Fruit fly (Drosophila melanogaster) whole organism, embryonic: ENCODE measurements around the gene CG11095.

Experiments
- ATbp ChIP-seq: fragments of 200-800 bp; sonication (Bioruptor generic); optimal IDR thresholded peaks from 2 replicates; lab custom pipeline; 2017; ENCODE audit warnings: missing biosample characterization, mild to moderate bottlenecking, missing genetic modification characterization, missing genetic modification reagents
- Bdp1 ChIP-seq: fragments of 200-800 bp; sonication (Bioruptor generic); optimal IDR thresholded peaks from 3 replicates; lab custom pipeline; 2016; ENCODE audit warnings: missing biosample characterization, missing genetic modification characterization
- CG10654 ChIP-seq: fragments of 200-800 bp; sonication (Bioruptor generic); optimal IDR thresholded peaks from 2 replicates; lab custom pipeline; 2016; ENCODE audit warnings: missing biosample characterization, missing genetic modification characterization
- CG11085 ChIP-seq: fragments of 200-800 bp; sonication (Bioruptor generic); IDR thresholded peaks from 2 replicates; pipeline ENCODE4 v1.3.6; 2022; ENCODE audit warnings: missing biosample characterization, missing genetic modification characterization
- CG12236 ChIP-seq: fragments of 200-800 bp; sonication (Bioruptor generic); optimal IDR thresholded peaks from 2 replicates; lab custom pipeline; 2016; ENCODE audit warnings: missing biosample characterization, missing genetic modification characterization
- CG12942 ChIP-seq: fragments of 200-800 bp; sonication (Bioruptor generic); optimal IDR thresholded peaks from 3 replicates; lab custom pipeline; 2016; ENCODE audit warnings: missing biosample characterization, missing genetic modification characterization
- CG13287 ChIP-seq: fragments of 200-800 bp; sonication (Bioruptor generic); IDR thresholded peaks from 2 replicates; pipeline ENCODE4 v1.3.6; 2022; ENCODE audit warnings: missing biosample characterization, missing genetic modification characterization; ENCODE audit not compliant: partially characterized antibody
- CG1529 ChIP-seq: fragments of 200-800 bp; sonication (Bioruptor generic); optimal IDR thresholded peaks from 3 replicates; lab custom pipeline; 2018; ENCODE audit warnings: missing biosample characterization, missing genetic modification characterization
- CG15601 ChIP-seq: fragments of 200-800 bp; sonication (Bioruptor generic); optimal IDR thresholded peaks from 3 replicates; lab custom pipeline; 2019; ENCODE audit warnings: missing biosample characterization, mild to moderate bottlenecking, missing genetic modification characterization, moderate library complexity
- CG16779 ChIP-seq: fragments of 200-800 bp; sonication (Bioruptor generic); IDR thresholded peaks from 2 replicates; pipeline ENCODE4 v1.3.6; 2022; ENCODE audit warnings: missing biosample characterization, missing genetic modification characterization
- CG18619 ChIP-seq: fragments of 200-800 bp; sonication (Bioruptor generic); optimal IDR thresholded peaks from 3 replicates; lab custom pipeline; 2017; ENCODE audit warnings: missing biosample characterization, mild to moderate bottlenecking, missing genetic modification characterization
- CG32532 ChIP-seq: fragments of 200-800 bp; sonication (Bioruptor generic); IDR thresholded peaks from 2 replicates; pipeline ENCODE4 v1.3.6; 2022; ENCODE audit warnings: missing biosample characterization, missing genetic modification characterization
- CG42726 ChIP-seq: fragments of 200-800 bp; sonication (Bioruptor generic); IDR thresholded peaks from 2 replicates; pipeline ENCODE4 v1.3.6; 2022; ENCODE audit warnings: missing biosample characterization, missing genetic modification characterization; ENCODE audit not compliant: partially characterized antibody
- CG4730 ChIP-seq: fragments of 200-800 bp; sonication (Bioruptor generic); IDR thresholded peaks from 2 replicates; pipeline ENCODE4 v1.3.6; 2022; ENCODE audit warnings: missing biosample characterization, missing genetic modification characterization
- CG6254 ChIP-seq: fragments of 200-800 bp; sonication (Bioruptor generic); optimal IDR thresholded peaks from 3 replicates; lab custom pipeline; 2017; ENCODE audit warnings: mild to moderate bottlenecking, missing biosample characterization, missing genetic modification reagents, missing genetic modification characterization
- CG6689 ChIP-seq: fragments of 200-800 bp; sonication (Bioruptor generic); IDR thresholded peaks from 2 replicates; pipeline ENCODE4 v1.3.6; 2022; ENCODE audit warnings: missing biosample characterization, missing genetic modification characterization
- CG6765 ChIP-seq: fragments of 200-800 bp; sonication (Bioruptor generic); optimal IDR thresholded peaks from 3 replicates; lab custom pipeline; 2017; ENCODE audit warnings: missing biosample characterization, mild to moderate bottlenecking, missing genetic modification characterization
- CG7786 ChIP-seq: fragments of 200-800 bp; sonication (Bioruptor generic); optimal IDR thresholded peaks from 2 replicates; lab custom pipeline; 2016; ENCODE audit warnings: missing biosample characterization, missing genetic modification characterization
- CG7839 ChIP-seq: fragments of 200-800 bp; sonication (Bioruptor generic); optimal IDR thresholded peaks from 3 replicates; lab custom pipeline; 2018; ENCODE audit warnings: missing biosample characterization, mild to moderate bottlenecking, missing genetic modification characterization, moderate library complexity
- CG8290 ChIP-seq, 3 experiments: fragments of 200-800 bp; sonication (Bioruptor generic); optimal IDR thresholded peaks; 2 replicates each; lab custom pipeline; 2016 to 2019; ENCODE audit warnings: missing biosample characterization in 3 of 3, missing genetic modification characterization in 3 of 3, mild to moderate bottlenecking in 2 of 3, moderate library complexity in 1 of 3
- CG8478 ChIP-seq: fragments of >200 bp; optimal IDR thresholded peaks from 2 replicates; lab custom pipeline; 2018
- CG8944 ChIP-seq: fragments of 200-800 bp; sonication (Bioruptor generic); optimal IDR thresholded peaks from 3 replicates; lab custom pipeline; 2016; ENCODE audit warnings: missing biosample characterization, missing genetic modification characterization
- CG9437 ChIP-seq: fragments of 200-800 bp; sonication (Bioruptor generic); optimal IDR thresholded peaks from 2 replicates; lab custom pipeline; 2018; ENCODE audit warnings: missing biosample characterization, mild to moderate bottlenecking, missing genetic modification characterization
- CG9817 ChIP-seq: fragments of 200-800 bp; sonication (Bioruptor generic); optimal IDR thresholded peaks from 2 replicates; lab custom pipeline; 2018; ENCODE audit warnings: missing biosample characterization, mild to moderate bottlenecking, missing genetic modification characterization, moderate library complexity
- CrebB ChIP-seq: fragments of 200-800 bp; sonication (Bioruptor generic); optimal IDR thresholded peaks from 3 replicates; lab custom pipeline; 2018; ENCODE audit warnings: missing biosample characterization, mild to moderate bottlenecking, missing genetic modification characterization
- D19A ChIP-seq: fragments of 200-800 bp; optimal IDR thresholded peaks from 3 replicates; lab custom pipeline; 2019; ENCODE audit warnings: missing biosample characterization, mild to moderate bottlenecking, missing genetic modification characterization, moderate library complexity
- Dip3 ChIP-seq: fragments of 200-800 bp; sonication (Bioruptor generic); optimal IDR thresholded peaks from 3 replicates; lab custom pipeline; 2016; ENCODE audit warnings: missing biosample characterization, missing genetic modification characterization
- E2f2 ChIP-seq: fragments of 200-800 bp; sonication (Bioruptor generic); IDR thresholded peaks from 2 replicates; pipeline ENCODE4 v1.3.6; 2022; ENCODE audit warnings: missing biosample characterization, missing genetic modification characterization
- Fer2 ChIP-seq: fragments of 200-800 bp; sonication (Bioruptor generic); optimal IDR thresholded peaks from 2 replicates; lab custom pipeline; 2018; ENCODE audit warnings: missing biosample characterization, mild to moderate bottlenecking, missing genetic modification characterization, moderate library complexity
- HHEX ChIP-seq: fragments of 200-800 bp; sonication (Bioruptor generic); optimal IDR thresholded peaks from 3 replicates; lab custom pipeline; 2017; ENCODE audit warnings: missing biosample characterization, mild to moderate bottlenecking, missing genetic modification characterization, missing genetic modification reagents
- Lim3 ChIP-seq: fragments of 200-800 bp; sonication (Bioruptor generic); IDR thresholded peaks from 2 replicates; pipeline ENCODE4 v1.3.6; 2022; ENCODE audit warnings: missing biosample characterization, missing genetic modification characterization
- Max ChIP-seq: fragments of 200-800 bp; sonication (Bioruptor generic); optimal IDR thresholded peaks from 2 replicates; lab custom pipeline; 2016; ENCODE audit warnings: missing biosample characterization, mild to moderate bottlenecking, missing genetic modification characterization
- Nf-YA ChIP-seq: fragments of 200-800 bp; sonication (Bioruptor generic); IDR thresholded peaks from 2 replicates; pipeline ENCODE4 v1.3.6; 2022; ENCODE audit warnings: missing biosample characterization, missing genetic modification characterization
- Pdp1 ChIP-seq, 2 experiments: fragments of 200-800 bp; sonication (Bioruptor generic); optimal IDR thresholded peaks; 3 replicates each; lab custom pipeline; 2016; ENCODE audit warnings: missing biosample characterization in 2 of 2, missing genetic modification characterization in 2 of 2, mild to moderate bottlenecking in 1 of 2, moderate library complexity in 1 of 2
- Rx ChIP-seq: fragments of 200-800 bp; sonication (Bioruptor generic); IDR thresholded peaks from 2 replicates; pipeline ENCODE4 v1.3.6; 2022; ENCODE audit warnings: missing biosample characterization, missing genetic modification characterization
- Xrp1 ChIP-seq: fragments of 200-800 bp; sonication (Bioruptor generic); IDR thresholded peaks from 2 replicates; pipeline ENCODE4 v1.3.6; 2022; ENCODE audit warnings: missing biosample characterization, missing genetic modification characterization
- br ChIP-seq: fragments of >200 bp; optimal IDR thresholded peaks from 2 replicates; lab custom pipeline; 2017
- bsh ChIP-seq, 2 experiments: fragments of 200-800 bp; sonication (Bioruptor generic); optimal IDR thresholded peaks; 2 replicates each; lab custom pipeline; 2017 to 2018; ENCODE audit warnings: mild to moderate bottlenecking in 2 of 2, missing biosample characterization in 2 of 2, missing genetic modification characterization in 2 of 2, moderate library complexity in 1 of 2
- danr ChIP-seq: fragments of 200-800 bp; sonication (Bioruptor generic); IDR thresholded peaks from 2 replicates; pipeline ENCODE4 v1.3.6; 2022; ENCODE audit warnings: missing biosample characterization, missing genetic modification characterization
- dati ChIP-seq: fragments of 200-800 bp; sonication (Bioruptor generic); IDR thresholded peaks from 2 replicates; pipeline ENCODE4 v1.3.6; 2022; ENCODE audit warnings: missing biosample characterization, missing genetic modification characterization
- en ChIP-seq: fragments of 200-800 bp; sonication (Bioruptor generic); optimal IDR thresholded peaks from 2 replicates; lab custom pipeline; 2016; ENCODE audit warnings: missing biosample characterization, missing genetic modification characterization
- eyg ChIP-seq: fragments of 200-800 bp; sonication (Bioruptor generic); optimal IDR thresholded peaks from 3 replicates; lab custom pipeline; 2016; ENCODE audit warnings: missing biosample characterization, missing genetic modification characterization
- fd96Cb ChIP-seq: fragments of 200-800 bp; sonication (Bioruptor generic); optimal IDR thresholded peaks from 2 replicates; lab custom pipeline; 2018; ENCODE audit warnings: missing biosample characterization, mild to moderate bottlenecking, missing genetic modification characterization, moderate library complexity
- gcm2 ChIP-seq: fragments of 200-800 bp; sonication (Bioruptor generic); optimal IDR thresholded peaks from 2 replicates; lab custom pipeline; 2016; ENCODE audit warnings: missing biosample characterization, missing genetic modification characterization
- gfzf ChIP-seq: fragments of 200-800 bp; sonication (Bioruptor generic); optimal IDR thresholded peaks from 2 replicates; lab custom pipeline; 2016; ENCODE audit warnings: missing biosample characterization, mild to moderate bottlenecking, missing genetic modification characterization, moderate library complexity
- hbn ChIP-seq: fragments of 200-800 bp; sonication (Bioruptor generic); IDR thresholded peaks from 2 replicates; pipeline ENCODE4 v1.3.6; 2022; ENCODE audit warnings: missing biosample characterization, missing genetic modification characterization; ENCODE audit not compliant: partially characterized antibody
- her ChIP-seq: fragments of 200-800 bp; sonication (Bioruptor generic); optimal IDR thresholded peaks from 2 replicates; lab custom pipeline; 2016; ENCODE audit warnings: missing biosample characterization, missing genetic modification characterization
- lmd ChIP-seq: fragments of 200-800 bp; sonication (Bioruptor generic); IDR thresholded peaks from 2 replicates; pipeline ENCODE4 v1.3.6; 2022; ENCODE audit warnings: missing biosample characterization, missing genetic modification characterization
- ro ChIP-seq: fragments of 200-800 bp; sonication (Bioruptor generic); IDR thresholded peaks from 2 replicates; pipeline ENCODE4 v1.3.6; 2022; ENCODE audit warnings: missing biosample characterization, missing genetic modification characterization
- sens-2 ChIP-seq: fragments of 200-800 bp; sonication (Bioruptor generic); IDR thresholded peaks from 2 replicates; pipeline ENCODE4 v1.3.6; 2022; ENCODE audit warnings: missing biosample characterization, missing genetic modification characterization
- wor ChIP-seq: fragments of 200-800 bp; sonication (Bioruptor generic); IDR thresholded peaks from 2 replicates; pipeline ENCODE4 v1.3.6; 2022; ENCODE audit warnings: missing biosample characterization, missing genetic modification characterization
- zf30C ChIP-seq: fragments of 200-800 bp; sonication (Bioruptor generic); optimal IDR thresholded peaks from 3 replicates; lab custom pipeline; 2018; ENCODE audit warnings: missing biosample characterization, mild to moderate bottlenecking, missing genetic modification characterization

Gene CG11095

DNA sequence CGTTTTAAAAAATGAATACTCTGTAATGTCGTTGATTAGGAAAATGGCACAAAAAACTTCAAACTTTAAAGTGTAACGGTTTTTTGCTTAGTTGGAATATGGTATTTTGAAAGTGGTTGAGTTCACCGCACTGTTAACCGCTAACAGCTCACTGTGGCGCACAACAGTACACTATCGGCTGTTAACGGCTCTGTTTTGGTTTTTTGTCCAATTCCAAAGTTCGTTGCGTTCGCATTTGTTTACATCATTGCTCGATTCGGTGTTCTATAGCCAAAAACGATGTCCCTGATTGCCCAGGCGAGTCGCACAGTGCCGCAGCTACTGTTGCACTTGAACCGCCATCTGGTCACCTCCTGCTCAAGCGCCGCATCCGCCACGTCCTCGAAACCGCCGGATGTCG is at the start of gene CG11095 (continued):
- no peak for TF ChIP-seq dati (GFP tag; lab: Robert Waterston, UW)
- no peak for TF ChIP-seq CG42726 (GFP tag; lab: Robert Waterston, UW)
- TF ChIP-seq Fer2 (tag; lab: Kevin White, UChicago), result no peak
- TF ChIP-seq CG7786 (GFP tag; lab: Kevin White, UChicago), result no peak
- no peak for TF ChIP-seq Rx (GFP tag; lab: Robert Waterston, UW)
- no peak for TF ChIP-seq Bdp1 (GFP tag; lab: Kevin White, UChicago)
- TF ChIP-seq CG15601 (tag; lab: Kevin White, UChicago), result no peak
- no peak for TF ChIP-seq CG8478 (lab: Kevin White, UChicago)
- peak in 1 of 2 experiments; percentile 65 for TF ChIP-seq Pdp1 (GFP tag; optimal IDR thresholded peaks at IDR 0.05; lab: Kevin White, UChicago)
- TF ChIP-seq lmd (GFP tag; lab: Robert Waterston, UW), result no peak
- no peak for TF ChIP-seq br
- 0 out of 2 replicates have a peak, but pooled peaks have one; percentile 35 for TF ChIP-seq E2f2 (GFP tag; lab: Robert Waterston, UW)
- no peak for TF ChIP-seq CG12942
- TF ChIP-seq CG6689 (GFP tag; lab: Robert Waterston, UW), result no peak
- no peak for TF ChIP-seq gcm2
- no peak for TF ChIP-seq CG9437 (GFP tag; lab: Kevin White, UChicago)
- TF ChIP-seq CG12236 (GFP tag; lab: Kevin White, UChicago), result no peak
- TF ChIP-seq CG11085 (GFP tag; lab: Robert Waterston, UW), result no peak
- no peak for TF ChIP-seq ATbp (GFP tag; lab: Kevin White, UChicago)
- TF ChIP-seq danr, result no peak
- no peak for TF ChIP-seq gfzf
- TF ChIP-seq HHEX (GFP tag; lab: Kevin White, UChicago), result no peak
- no peak for TF ChIP-seq eyg (GFP tag; lab: Kevin White, UChicago)
- TF ChIP-seq CrebB (tag; lab: Kevin White, UChicago), result no peak
- peak; percentile 77 for TF ChIP-seq CG13287
- no peak for TF ChIP-seq Nf-YA
- TF ChIP-seq Max (GFP tag; lab: Kevin White, UChicago), result no peak
- TF ChIP-seq CG8944 (GFP tag; lab: Kevin White, UChicago), result no peak
- TF ChIP-seq fd96Cb, result no peak
- TF ChIP-seq Lim3, result no peak
- no peak for TF ChIP-seq Xrp1
- TF ChIP-seq CG16779, result no peak
- no peak for TF ChIP-seq CG4730 (GFP tag; lab: Robert Waterston, UW)
- TF ChIP-seq en (GFP tag; lab: Kevin White, UChicago), result no peak
- TF ChIP-seq CG10654 (GFP tag; lab: Kevin White, UChicago), result no peak
- no peak for TF ChIP-seq Dip3
- TF ChIP-seq CG1529 (GFP tag; lab: Kevin White, UChicago), result no peak
- TF ChIP-seq CG6765, result no peak
- TF ChIP-seq CG6254 (GFP tag; lab: Kevin White, UChicago), result no peak
- peak; percentile 43; the same call in 1 of the 2 replicates for TF ChIP-seq hbn (GFP tag; lab: Robert Waterston, UW)
- TF ChIP-seq ro, result no peak
- TF ChIP-seq CG7839 (tag; lab: Kevin White, UChicago), result no peak
- TF ChIP-seq CG18619 (GFP tag; lab: Kevin White, UChicago), result no peak
- no peak for TF ChIP-seq zf30C (GFP tag; lab: Kevin White, UChicago)
- TF ChIP-seq sens-2, result no peak
- no peak for TF ChIP-seq her
- peak in 1 of 2 experiments; percentile 34 for TF ChIP-seq bsh (GFP tag; optimal IDR thresholded peaks at IDR 0.05; lab: Kevin White, UChicago)
- TF ChIP-seq CG32532 (GFP tag; lab: Robert Waterston, UW), result no peak
- TF ChIP-seq D19A (tag; lab: Kevin White, UChicago), result no peak
- no peak for TF ChIP-seq CG8290 (GFP tag; optimal IDR thresholded peaks at IDR 0.05; lab: Kevin White, UChicago)
- no peak for TF ChIP-seq CG8290 (tag; optimal IDR thresholded peaks at IDR 0.05; lab: Kevin White, UChicago)
- TF ChIP-seq wor (GFP tag; lab: Robert Waterston, UW), result no peak
- no peak for TF ChIP-seq CG9817 (tag; lab: Kevin White, UChicago)
